Fruit fly (Drosophila melanogaster) whole organism, larva: ENCODE data around the gene rho-4.
A peak's percentile ranks its signal among the peaks of the same experiment; 100 is the strongest.

Source experiments
- noc ChIP-seq: fragments of 200-800 bp; sonication (Bioruptor generic); optimal IDR thresholded peaks from 3 replicates; lab custom pipeline; 2019; ENCODE audit warnings: missing biosample characterization, mild to moderate bottlenecking, missing genetic modification characterization, moderate library complexity

The rho-4 gene

dm6 chrX:11600795-11601358 is 1.2 kb downstream of the rho-4 start:
- no peak for TF ChIP-seq noc (tag; lab: Kevin White, UChicago)

- no peak for TF ChIP-seq noc (tag; lab: Kevin White, UChicago)
Measured at dm6 chrX:11601408-11601807, 1.8 kb downstream of the rho-4 start.

dm6 chrX:11604094-11604493 is 4.5 kb downstream of the rho-4 start, which contains the start of gene CG2533:
TSS of gene CG2533 (minus strand) at chrX:11604194.
- TF ChIP-seq noc (tag; lab: Kevin White, UChicago): no peak

DNA sequence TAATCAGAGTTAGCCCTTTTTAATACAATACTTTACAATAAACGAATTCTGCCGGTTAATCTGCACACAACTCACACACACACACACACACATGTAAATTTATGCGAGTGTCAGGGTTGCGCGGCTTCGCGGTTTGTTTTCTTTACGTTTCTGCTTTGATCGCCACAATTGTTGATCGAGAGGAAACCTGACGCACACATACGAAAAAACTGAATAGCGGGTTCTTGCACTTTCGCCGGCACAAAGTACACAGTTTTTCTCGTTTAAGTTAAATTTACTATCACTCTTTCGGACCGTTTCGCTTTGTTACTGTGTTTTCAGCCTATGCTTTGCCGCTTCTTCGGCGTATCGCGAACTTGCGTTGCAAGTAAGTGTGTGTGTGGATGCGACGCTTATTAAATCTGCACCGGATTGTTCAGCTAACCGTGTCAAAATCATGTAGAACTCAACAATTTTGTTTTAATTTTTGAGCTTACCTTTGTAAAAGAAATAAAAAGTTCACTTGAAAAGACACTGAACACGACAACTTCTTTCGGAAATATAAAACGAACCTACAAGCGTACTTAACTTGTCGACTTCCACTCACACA is 11.5 kb downstream of the rho-4 start:
- no peak for TF ChIP-seq noc (tag; lab: Kevin White, UChicago)

DNA sequence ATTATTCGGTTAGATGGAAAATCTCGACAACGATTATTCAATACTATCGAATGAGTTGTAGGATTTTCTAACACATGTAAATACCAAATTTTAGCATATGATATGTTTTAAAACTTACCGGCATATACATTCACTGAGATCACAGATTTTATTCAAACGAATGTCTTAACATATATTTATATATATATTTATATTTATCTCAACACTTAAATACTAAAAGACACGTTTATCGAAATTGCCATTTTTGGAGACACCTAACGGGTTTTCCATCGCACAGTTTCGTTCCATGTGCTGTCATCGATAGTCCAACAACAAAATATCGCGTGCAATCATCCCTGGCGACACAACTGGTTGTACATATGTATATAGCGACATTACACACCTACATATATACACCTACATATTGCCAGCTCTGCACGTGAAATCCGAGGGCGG is 12.0 kb downstream of the rho-4 start, which contains the start of the genes CG2247 and CG1703:
Gene CG2247 (minus strand): TSS at position 8 of the 435 bp plus-strand sequence.
Gene CG1703 (plus strand): TSS at position 283 of the 435 bp plus-strand sequence.
- TF ChIP-seq noc (tag; lab: Kevin White, UChicago): peak; percentile 12

DNA sequence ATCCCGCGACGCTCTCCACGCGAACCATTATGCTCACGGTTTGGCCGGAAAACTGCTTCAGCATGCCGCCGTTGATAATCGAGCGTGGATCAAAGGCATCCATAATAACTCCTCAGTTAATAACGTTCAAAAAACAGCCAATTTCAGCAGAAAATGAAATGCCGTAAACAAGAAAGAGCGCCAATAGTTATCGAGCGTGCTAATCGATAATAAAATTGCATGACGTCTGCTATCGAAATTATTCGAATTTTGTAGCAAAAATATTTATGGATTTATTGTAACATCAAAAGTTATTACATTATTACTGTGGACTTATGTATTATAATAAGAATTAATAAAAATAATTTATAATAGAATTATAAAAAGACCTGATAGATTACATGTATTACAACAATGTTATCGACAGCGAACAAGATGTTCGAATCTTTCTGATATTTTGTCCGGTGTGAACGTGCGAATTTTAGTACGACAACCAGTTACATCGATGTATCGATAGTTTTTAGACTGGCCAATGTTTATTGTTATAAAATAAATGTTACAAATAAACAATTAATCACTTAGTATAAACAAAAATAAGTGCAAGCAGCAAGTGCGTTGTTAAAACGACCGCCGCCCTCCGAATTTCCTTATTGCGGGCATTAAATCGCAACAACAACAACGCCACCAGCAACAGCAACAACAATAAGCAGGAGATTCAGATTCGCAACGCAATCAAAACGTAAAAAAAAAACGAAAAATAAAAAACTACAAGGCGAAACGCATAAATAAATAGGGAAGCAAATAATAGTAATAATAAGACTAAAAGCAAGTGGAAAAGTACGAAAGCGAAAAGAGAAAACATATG is 16.2 kb downstream of the rho-4 start, which contains the start of the genes RPA3 and Met:
Gene RPA3 (minus strand): TSS at position 189 of the 844 bp plus-strand sequence.
Gene Met (plus strand): TSS at position 473 of the 844 bp plus-strand sequence.
- no peak for TF ChIP-seq noc (tag; lab: Kevin White, UChicago)

- no peak for TF ChIP-seq noc (tag; lab: Kevin White, UChicago)
Measured at dm6 chrX:11616496-11616952, 16.9 kb downstream of the rho-4 start.

DNA sequence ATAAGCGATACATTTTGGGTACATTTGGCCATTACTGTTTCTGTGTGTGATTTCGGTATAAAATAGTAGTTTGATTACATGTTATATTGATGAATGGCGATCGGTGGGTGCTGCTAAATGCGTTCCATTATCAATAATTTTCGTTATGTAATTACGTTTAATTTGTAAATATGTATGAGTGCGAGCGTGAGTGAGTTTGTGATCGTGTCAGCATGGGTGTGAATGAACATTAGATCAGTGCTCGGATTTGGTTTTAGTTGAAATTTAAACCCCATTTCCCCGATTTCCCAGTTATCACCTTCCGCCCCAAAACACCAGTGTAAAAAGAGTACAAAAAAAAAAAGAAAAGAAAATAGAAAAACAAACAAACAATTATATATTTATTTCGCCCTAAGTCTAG is 20.0 kb downstream of the rho-4 start:
- TF ChIP-seq noc (tag; lab: Kevin White, UChicago): no peak

- no peak for TF ChIP-seq noc (tag; lab: Kevin White, UChicago)
Measured at dm6 chrX:11620527-11620926, 20.9 kb downstream of the rho-4 start.

- TF ChIP-seq noc (tag; lab: Kevin White, UChicago): no peak
Measured at dm6 chrX:11621315-11621865, 21.8 kb downstream of the rho-4 start.

DNA sequence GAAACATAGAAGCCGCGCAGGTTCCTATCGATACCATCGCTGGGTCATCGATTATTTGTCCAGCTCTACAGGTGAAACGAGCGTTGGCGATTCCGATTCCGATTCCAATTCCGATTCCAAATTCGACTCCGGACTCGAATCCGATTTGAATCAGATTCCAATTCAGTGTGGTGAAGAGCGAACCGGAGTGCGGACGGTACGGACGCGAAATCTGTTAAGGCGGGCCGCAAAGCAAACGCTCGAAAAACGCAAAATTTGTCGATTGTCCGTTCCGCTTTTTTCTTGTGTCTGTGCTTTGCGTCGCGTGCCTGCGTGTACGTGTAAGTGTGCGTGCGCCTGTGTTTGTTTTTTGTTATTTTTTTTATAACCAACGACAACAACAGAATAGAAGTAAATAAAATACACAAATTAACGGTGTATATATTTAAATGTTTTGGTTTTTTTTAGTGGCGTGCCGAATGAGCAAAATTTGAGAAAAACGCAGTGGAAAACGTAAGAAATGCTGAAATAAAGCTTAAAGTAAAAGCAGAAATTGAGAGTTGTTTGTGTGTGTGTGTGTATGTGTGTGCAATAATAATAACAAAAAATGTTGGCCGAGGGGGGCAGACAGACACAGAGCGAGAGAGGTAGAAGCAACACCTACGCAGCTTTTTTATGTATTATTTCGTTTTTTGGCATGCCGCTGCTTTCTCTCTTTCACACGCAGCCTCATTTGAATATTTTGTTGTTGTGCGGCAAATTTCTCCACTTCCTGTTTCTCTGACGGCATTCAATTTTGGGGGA is 22.4 kb downstream of the rho-4 start, which contains the start of gene Ptp10D:
Gene Ptp10D (plus strand): TSS at position 150 of the 783 bp plus-strand sequence.
- no peak for TF ChIP-seq noc (tag; lab: Kevin White, UChicago)

dm6 chrX:11622649-11623425 is 23.2 kb downstream of the rho-4 start:
- TF ChIP-seq noc (tag; lab: Kevin White, UChicago): peak; percentile 79

dm6 chrX:11628986-11629571 is 29.4 kb downstream of the rho-4 start:
- TF ChIP-seq noc (tag; lab: Kevin White, UChicago): no peak

- no peak for TF ChIP-seq noc (tag; lab: Kevin White, UChicago)
Measured at dm6 chrX:11631704-11632103, 32.1 kb downstream of the rho-4 start.
